Fruit fly (Drosophila melanogaster): ENCODE results near the gene CG42831.

CG42831 gene

dm6 chr3L:10858569-10858968 lies 44.0 kb downstream of the CG42831 start (continued):
- peak; percentile 51; the same call in 1 of the 3 replicates for TF ChIP-seq ci (GFP tag; IDR thresholded peaks at IDR 0.05)
- TF ChIP-seq trem (tag; optimal IDR thresholded peaks at IDR 0.05), result peak; percentile 28
- TF ChIP-seq HHEX (GFP tag; optimal IDR thresholded peaks at IDR 0.05), result peak; percentile 15
- TF ChIP-seq CG8765 (GFP tag; IDR thresholded peaks at IDR 0.05), result no peak
- peak; percentile 2 for TF ChIP-seq twi (tag; optimal IDR thresholded peaks at IDR 0.05)
- peak in 1 of 2 experiments; percentile 10 for TF ChIP-seq dpn (GFP tag; optimal IDR thresholded peaks at IDR 0.05)
- TF ChIP-seq Kr (GFP tag; optimal IDR thresholded peaks at IDR 0.05), result peak; percentile 90
- no peak for TF ChIP-seq CrebB (tag; optimal IDR thresholded peaks at IDR 0.05)
- peak; percentile 22 for TF ChIP-seq CG18262 (tag; optimal IDR thresholded peaks at IDR 0.05)
- peak; percentile 31 for TF ChIP-seq fd64A (GFP tag; optimal IDR thresholded peaks at IDR 0.05)
- TF ChIP-seq CG10979 (tag; optimal IDR thresholded peaks at IDR 0.05), result peak; percentile 7
- no peak for TF ChIP-seq CG30020 (tag; optimal IDR thresholded peaks at IDR 0.05)
- TF ChIP-seq CG1603 (tag; optimal IDR thresholded peaks at IDR 0.05), result peak; percentile 12
- no peak for TF ChIP-seq CG5245 (GFP tag; optimal IDR thresholded peaks at IDR 0.05)
- TF ChIP-seq CG31441 (GFP tag; IDR thresholded peaks at IDR 0.05), result 0 out of 2 replicates have a peak, but pooled peaks have one; percentile 11
- peak; percentile 2 for TF ChIP-seq CG3163 (GFP tag; optimal IDR thresholded peaks at IDR 0.05)
- no peak for TF ChIP-seq fd102C (GFP tag; optimal IDR thresholded peaks at IDR 0.05)
- TF ChIP-seq CG10321 (GFP tag; IDR thresholded peaks at IDR 0.05), result peak; percentile 24; the same call in 1 of the 2 replicates
- TF ChIP-seq eyg (GFP tag; optimal IDR thresholded peaks at IDR 0.05), result no peak
- TF ChIP-seq CG10462 (GFP tag; optimal IDR thresholded peaks at IDR 0.05), result no peak
- peak; percentile 3 for TF ChIP-seq CG8290 (GFP tag; optimal IDR thresholded peaks at IDR 0.05)
- TF ChIP-seq CG8290 (tag; optimal IDR thresholded peaks at IDR 0.05), result no peak
- peak; percentile 38 for TF ChIP-seq CG9727 (GFP tag; optimal IDR thresholded peaks at IDR 0.05)
- TF ChIP-seq jumu (GFP tag; optimal IDR thresholded peaks at IDR 0.05), result no peak
- peak; percentile 4 for TF ChIP-seq CG12219 (GFP tag; optimal IDR thresholded peaks at IDR 0.05)
- peak; percentile 32 for TF ChIP-seq CG3407 (GFP tag; optimal IDR thresholded peaks at IDR 0.05)

dm6 chr3L:10860042-10860643 lies 45.5 kb downstream of the CG42831 start:
- no peak for TF ChIP-seq Meics (GFP tag; optimal IDR thresholded peaks at IDR 0.05)
- no peak for TF ChIP-seq PHDP (tag; optimal IDR thresholded peaks at IDR 0.05)
- TF ChIP-seq gfzf (GFP tag; optimal IDR thresholded peaks at IDR 0.05), result no peak
- TF ChIP-seq CG13296 (GFP tag; optimal IDR thresholded peaks at IDR 0.05), result no peak
- TF ChIP-seq sob (GFP tag; IDR thresholded peaks at IDR 0.05), result peak; percentile 22; the same call in 1 of the 2 replicates
- peak; percentile 81 for TF ChIP-seq kni (GFP tag; optimal IDR thresholded peaks at IDR 0.05)
- peak; percentile 70 for TF ChIP-seq sens (GFP tag)
- peak; percentile 46 for TF ChIP-seq sug (tag; optimal IDR thresholded peaks at IDR 0.05)
- peak; percentile 21 for TF ChIP-seq CG10147 (GFP tag; optimal IDR thresholded peaks at IDR 0.05)
- no peak for TF ChIP-seq pzg (GFP tag; optimal IDR thresholded peaks at IDR 0.05)
- no peak for TF ChIP-seq Oaz (GFP tag; IDR thresholded peaks at IDR 0.05)
- no peak for TF ChIP-seq repo (GFP tag; optimal IDR thresholded peaks at IDR 0.05)
- no peak for TF ChIP-seq CG3726 (GFP tag; IDR thresholded peaks at IDR 0.05)
- TF ChIP-seq h (optimal IDR thresholded peaks at IDR 0.05), result no peak
- TF ChIP-seq CG7556 (GFP tag; optimal IDR thresholded peaks at IDR 0.05), result peak; percentile 11
- no peak for TF ChIP-seq jing (GFP tag; optimal IDR thresholded peaks at IDR 0.05)
- TF ChIP-seq Taf1 (GFP tag; IDR thresholded peaks at IDR 0.05), result no peak
- no peak for TF ChIP-seq corto (GFP tag; optimal IDR thresholded peaks at IDR 0.05)
- TF ChIP-seq CG12071 (GFP tag; optimal IDR thresholded peaks at IDR 0.05), result no peak
- no peak for TF ChIP-seq dimm (GFP tag; IDR thresholded peaks at IDR 0.05)
- TF ChIP-seq CG7745 (tag; optimal IDR thresholded peaks at IDR 0.05), result no peak
- TF ChIP-seq ftz-f1 (GFP tag; optimal IDR thresholded peaks at IDR 0.05), result no peak
- no peak for TF ChIP-seq Atf-2 (GFP tag; optimal IDR thresholded peaks at IDR 0.05)
- no peak for TF ChIP-seq bowl (GFP tag; IDR thresholded peaks at IDR 0.05)
- no peak for TF ChIP-seq trh (GFP tag; optimal IDR thresholded peaks at IDR 0.05)
- peak in 1 of 3 experiments; percentile 4 for TF ChIP-seq lola (GFP tag; optimal IDR thresholded peaks at IDR 0.05)

Data from whole organism, embryonic.